Fruit fly (Drosophila melanogaster) whole organism, embryonic: ENCODE measurements around the gene nonA.
A peak's percentile ranks its signal among the peaks of the same experiment; 100 is the strongest.

Experiments
- Aef1 ChIP-seq: fragments of 200-800 bp; sonication (Bioruptor generic); IDR thresholded peaks from 3 replicates; pipeline ENCODE4 v1.3.6; 2022; ENCODE audit warnings: missing biosample characterization, missing genetic modification characterization
- CG10565 ChIP-seq: fragments of 200-800 bp; sonication (Bioruptor generic); optimal IDR thresholded peaks from 3 replicates; lab custom pipeline; 2016; ENCODE audit warnings: missing biosample characterization, mild to moderate bottlenecking, missing genetic modification characterization
- CG10979 ChIP-seq: fragments of 200-800 bp; sonication (Bioruptor generic); optimal IDR thresholded peaks from 2 replicates; lab custom pipeline; 2018; ENCODE audit warnings: missing biosample characterization, mild to moderate bottlenecking, missing genetic modification characterization, moderate library complexity
- CG11695 ChIP-seq: fragments of 200-800 bp; sonication (Bioruptor generic); IDR thresholded peaks from 3 replicates; pipeline ENCODE4 v1.3.6; 2022; ENCODE audit warnings: missing biosample characterization, missing genetic modification characterization
- CG12071 ChIP-seq: fragments of 200-800 bp; sonication (Bioruptor generic); optimal IDR thresholded peaks from 3 replicates; lab custom pipeline; 2018; ENCODE audit warnings: missing biosample characterization, mild to moderate bottlenecking, missing genetic modification characterization
- CG12299 ChIP-seq: fragments of 200-800 bp; sonication (Bioruptor generic); optimal IDR thresholded peaks from 2 replicates; lab custom pipeline; 2018; ENCODE audit warnings: missing biosample characterization, mild to moderate bottlenecking, missing genetic modification characterization
- CG15011 ChIP-seq: fragments of 200-800 bp; sonication (Bioruptor generic); optimal IDR thresholded peaks from 3 replicates; lab custom pipeline; 2018; ENCODE audit warnings: missing biosample characterization, mild to moderate bottlenecking, missing genetic modification characterization
- CG15073 ChIP-seq: fragments of 200-800 bp; sonication (Bioruptor generic); optimal IDR thresholded peaks from 2 replicates; lab custom pipeline; 2016; ENCODE audit warnings: missing biosample characterization, missing genetic modification characterization
- CG15479 ChIP-seq: fragments of 200-800 bp; sonication (Bioruptor generic); optimal IDR thresholded peaks from 3 replicates; lab custom pipeline; 2019; ENCODE audit warnings: missing biosample characterization, mild to moderate bottlenecking, missing genetic modification characterization, moderate library complexity
- CG15601 ChIP-seq: fragments of 200-800 bp; sonication (Bioruptor generic); optimal IDR thresholded peaks from 3 replicates; lab custom pipeline; 2019; ENCODE audit warnings: missing biosample characterization, mild to moderate bottlenecking, missing genetic modification characterization, moderate library complexity
- CG17328 ChIP-seq: fragments of 200-800 bp; sonication (Bioruptor generic); IDR thresholded peaks from 2 replicates; pipeline ENCODE4 v1.3.6; 2022; ENCODE audit warnings: missing biosample characterization, missing genetic modification characterization
- CG18764 ChIP-seq: fragments of 200-800 bp; sonication (Bioruptor generic); optimal IDR thresholded peaks from 3 replicates; lab custom pipeline; 2016; ENCODE audit warnings: missing biosample characterization, missing genetic modification characterization
- CG3407 ChIP-seq: fragments of 200-800 bp; sonication (Bioruptor generic); optimal IDR thresholded peaks from 2 replicates; lab custom pipeline; 2018; ENCODE audit warnings: missing biosample characterization, mild to moderate bottlenecking, missing genetic modification characterization
- CG4617 ChIP-seq: fragments of 200-800 bp; sonication (Bioruptor generic); optimal IDR thresholded peaks from 3 replicates; lab custom pipeline; 2016; ENCODE audit warnings: missing biosample characterization, missing genetic modification characterization, borderline replicate concordance
- CG7745 ChIP-seq: fragments of 200-800 bp; sonication (Bioruptor generic); optimal IDR thresholded peaks from 2 replicates; lab custom pipeline; 2018; ENCODE audit warnings: missing biosample characterization, mild to moderate bottlenecking, missing genetic modification characterization, moderate library complexity
- CG9609 ChIP-seq: fragments of 200-800 bp; sonication (Bioruptor generic); optimal IDR thresholded peaks from 3 replicates; lab custom pipeline; 2016; ENCODE audit warnings: missing biosample characterization, missing genetic modification characterization
- ERR ChIP-seq: fragments of 200-800 bp; sonication (Bioruptor generic); optimal IDR thresholded peaks from 2 replicates; lab custom pipeline; 2016; ENCODE audit warnings: missing biosample characterization, missing genetic modification characterization
- Fer2 ChIP-seq: fragments of 200-800 bp; sonication (Bioruptor generic); optimal IDR thresholded peaks from 2 replicates; lab custom pipeline; 2018; ENCODE audit warnings: missing biosample characterization, mild to moderate bottlenecking, missing genetic modification characterization, moderate library complexity
- Hr3 ChIP-seq: fragments of 200-800 bp; sonication (Bioruptor generic); optimal IDR thresholded peaks from 3 replicates; lab custom pipeline; 2016; ENCODE audit warnings: missing biosample characterization, missing genetic modification characterization
- Hr78 ChIP-seq, 2 experiments: fragments of 200-800 bp in 1 of 2; fragments of >200 bp in 1 of 2; sonication (Bioruptor generic) in 1 of 2; optimal IDR thresholded peaks; 2 replicates each; lab custom pipeline; 2017 to 2019; ENCODE audit warnings: missing biosample characterization in 2 of 2, missing genetic modification characterization in 2 of 2, mild to moderate bottlenecking in 1 of 2, moderate library complexity in 1 of 2
- Lim3 ChIP-seq: fragments of 200-800 bp; sonication (Bioruptor generic); IDR thresholded peaks from 2 replicates; pipeline ENCODE4 v1.3.6; 2022; ENCODE audit warnings: missing biosample characterization, missing genetic modification characterization
- Lpt ChIP-seq: fragments of >200 bp; optimal IDR thresholded peaks from 2 replicates; lab custom pipeline; 2018; ENCODE audit warnings: missing biosample characterization, missing genetic modification characterization
- Mad ChIP-seq: fragments of 200-800 bp; sonication (Bioruptor generic); optimal IDR thresholded peaks from 2 replicates; lab custom pipeline; 2016; ENCODE audit warnings: missing biosample characterization, missing genetic modification characterization
- PHDP ChIP-seq: fragments of 200-800 bp; sonication (Bioruptor generic); optimal IDR thresholded peaks from 3 replicates; lab custom pipeline; 2018; ENCODE audit warnings: missing biosample characterization, mild to moderate bottlenecking, missing genetic modification characterization, moderate library complexity
- Rx ChIP-seq: fragments of 200-800 bp; sonication (Bioruptor generic); IDR thresholded peaks from 2 replicates; pipeline ENCODE4 v1.3.6; 2022; ENCODE audit warnings: missing biosample characterization, missing genetic modification characterization
- Sin3A ChIP-seq: fragments of >200 bp; optimal IDR thresholded peaks from 2 replicates; lab custom pipeline; 2018
- Taf1 ChIP-seq: fragments of 200-800 bp; sonication (Bioruptor generic); IDR thresholded peaks from 2 replicates; pipeline ENCODE4 v1.3.6; 2022; ENCODE audit warnings: missing biosample characterization, missing genetic modification characterization
- Trl ChIP-seq, 3 experiments: fragments of >200 bp in 2 of 3; fragments of 200-800 bp in 1 of 3; sonication (Bioruptor generic) in 1 of 3; optimal IDR thresholded peaks; 2 replicates in 1 of 3; 3 replicates in 2 of 3; lab custom pipeline; 2016 to 2017; ENCODE audit warnings: missing biosample characterization in 1 of 3, missing genetic modification characterization in 1 of 3
- Usf ChIP-seq: fragments of 200-800 bp; sonication (Bioruptor generic); optimal IDR thresholded peaks from 2 replicates; lab custom pipeline; 2017; ENCODE audit warnings: missing genotype, missing biosample characterization, missing genetic modification characterization
- aop ChIP-seq: fragments of 200-800 bp; sonication (Bioruptor generic); IDR thresholded peaks from 2 replicates; pipeline ENCODE4 v1.3.6; 2022; ENCODE audit warnings: missing biosample characterization, missing genetic modification characterization
- ase ChIP-seq: fragments of 200-800 bp; sonication (Bioruptor generic); IDR thresholded peaks from 3 replicates; pipeline ENCODE4 v1.3.6; 2022; ENCODE audit warnings: missing biosample characterization, missing genetic modification characterization
- bbx ChIP-seq: fragments of 200-800 bp; sonication (Bioruptor generic); IDR thresholded peaks from 2 replicates; pipeline ENCODE4 v1.3.6; 2022; ENCODE audit warnings: missing biosample characterization, missing genetic modification characterization; ENCODE audit not compliant: partially characterized antibody
- br ChIP-seq: fragments of >200 bp; optimal IDR thresholded peaks from 2 replicates; lab custom pipeline; 2017
- chm ChIP-seq: fragments of 200-800 bp; sonication (Bioruptor generic); IDR thresholded peaks from 2 replicates; pipeline ENCODE4 v1.3.6; 2022; ENCODE audit warnings: missing biosample characterization, missing genetic modification characterization
- cwo ChIP-seq: fragments of 200-800 bp; sonication (Bioruptor generic); optimal IDR thresholded peaks from 3 replicates; lab custom pipeline; 2017; ENCODE audit warnings: missing biosample characterization, missing genetic modification characterization, mild to moderate bottlenecking, moderate library complexity, missing genetic modification reagents
- danr ChIP-seq: fragments of 200-800 bp; sonication (Bioruptor generic); IDR thresholded peaks from 2 replicates; pipeline ENCODE4 v1.3.6; 2022; ENCODE audit warnings: missing biosample characterization, missing genetic modification characterization
- dm ChIP-seq: fragments of 200-800 bp; sonication (Bioruptor generic); optimal IDR thresholded peaks from 3 replicates; lab custom pipeline; 2016; ENCODE audit warnings: missing biosample characterization, missing genetic modification characterization
- en ChIP-seq: fragments of 200-800 bp; sonication (Bioruptor generic); optimal IDR thresholded peaks from 2 replicates; lab custom pipeline; 2016; ENCODE audit warnings: missing biosample characterization, missing genetic modification characterization
- eve ChIP-seq, 2 experiments: fragments of >200 bp; optimal IDR thresholded peaks; 2 replicates each; lab custom pipeline; 2017; ENCODE audit warnings: missing biosample characterization in 2 of 2, missing genetic modification characterization in 2 of 2
- exex ChIP-seq: fragments of 200-800 bp; sonication (Bioruptor generic); optimal IDR thresholded peaks from 4 replicates; lab custom pipeline; 2018; ENCODE audit warnings: missing biosample characterization, mild to moderate bottlenecking, missing genetic modification characterization, moderate library complexity
- grau ChIP-seq: fragments of 200-800 bp; optimal IDR thresholded peaks from 3 replicates; lab custom pipeline; 2019; ENCODE audit warnings: missing biosample characterization, mild to moderate bottlenecking, missing genetic modification characterization, moderate library complexity
- gro ChIP-seq: fragments of 200-800 bp; sonication (Bioruptor generic); optimal IDR thresholded peaks from 2 replicates; lab custom pipeline; 2016; ENCODE audit warnings: missing biosample characterization, missing genetic modification characterization
- gsb-n ChIP-seq: fragments of 200-800 bp; sonication (Bioruptor generic); optimal IDR thresholded peaks from 3 replicates; lab custom pipeline; 2018; ENCODE audit warnings: missing biosample characterization, mild to moderate bottlenecking, missing genetic modification characterization
- hbn ChIP-seq: fragments of 200-800 bp; sonication (Bioruptor generic); IDR thresholded peaks from 2 replicates; pipeline ENCODE4 v1.3.6; 2022; ENCODE audit warnings: missing biosample characterization, missing genetic modification characterization; ENCODE audit not compliant: partially characterized antibody
- lbe ChIP-seq: fragments of 200-800 bp; sonication (Bioruptor generic); optimal IDR thresholded peaks from 2 replicates; lab custom pipeline; 2016; ENCODE audit warnings: missing biosample characterization, mild to moderate bottlenecking, missing genetic modification characterization
- mld ChIP-seq: fragments of 200-800 bp; sonication (Bioruptor generic); IDR thresholded peaks from 3 replicates; pipeline ENCODE4 v1.3.6; 2022; ENCODE audit warnings: missing biosample characterization, missing genetic modification characterization; ENCODE audit not compliant: partially characterized antibody
- nerfin-2 ChIP-seq: fragments of 200-800 bp; sonication (Bioruptor generic); IDR thresholded peaks from 2 replicates; pipeline ENCODE4 v1.3.6; 2022; ENCODE audit warnings: missing biosample characterization, missing genetic modification characterization; ENCODE audit not compliant: partially characterized antibody
- org-1 ChIP-seq: fragments of 200-800 bp; sonication (Bioruptor generic); optimal IDR thresholded peaks from 2 replicates; lab custom pipeline; 2017; ENCODE audit warnings: missing biosample characterization, missing genetic modification characterization
- peb ChIP-seq: fragments of 200-800 bp; sonication (Bioruptor generic); IDR thresholded peaks from 2 replicates; pipeline ENCODE4 v1.3.6; 2022; ENCODE audit warnings: missing biosample characterization, missing genetic modification characterization
- pnt ChIP-seq: fragments of 200-800 bp; sonication (Bioruptor generic); optimal IDR thresholded peaks from 3 replicates; lab custom pipeline; 2016; ENCODE audit warnings: missing biosample characterization, missing genetic modification characterization
- sens ChIP-seq: fragments of 200-800 bp; sonication (Bioruptor generic); peaks from one replicate; lab custom pipeline; 2016; ENCODE audit warnings: missing biosample characterization, missing genetic modification characterization
- usp ChIP-seq: fragments of >200 bp; optimal IDR thresholded peaks from 2 replicates; lab custom pipeline; 2017; ENCODE audit warnings: missing biosample characterization, missing genetic modification characterization

Gene nonA

DNA sequence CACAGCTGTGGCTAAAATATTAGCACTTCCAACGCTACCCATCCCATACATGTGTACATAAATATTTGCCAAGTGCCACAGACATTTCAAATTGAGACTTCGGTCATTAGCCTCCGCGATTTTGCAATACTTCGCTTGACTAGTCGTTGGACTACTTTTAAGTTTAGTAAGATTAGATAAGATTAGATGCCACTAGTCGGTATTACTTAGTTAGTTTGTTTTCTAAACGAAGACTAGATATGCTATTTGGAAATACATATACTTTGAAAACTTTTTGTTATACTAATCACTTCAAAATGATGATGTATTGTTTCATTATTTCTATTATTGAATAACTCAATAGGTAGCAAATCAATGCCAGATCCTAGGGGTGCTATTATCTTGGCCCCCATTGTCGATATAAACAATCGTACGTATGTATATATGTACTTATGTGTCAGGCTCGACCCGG is 24.6 kb downstream of the nonA start (continued):
- no peak for TF ChIP-seq en
- no peak for TF ChIP-seq danr (GFP tag; lab: Robert Waterston, UW)
- peak; percentile 52 for TF ChIP-seq grau (tag; lab: Kevin White, UChicago)
- no peak for TF ChIP-seq nerfin-2 (GFP tag; lab: Robert Waterston, UW)
- TF ChIP-seq Hr3 (GFP tag; lab: Kevin White, UChicago): peak; percentile 23
- peak; percentile 45 for TF ChIP-seq gro (GFP tag; lab: Kevin White, UChicago)
- TF ChIP-seq CG15073 (GFP tag; lab: Kevin White, UChicago): no peak
- no peak for TF ChIP-seq eve (GFP tag; optimal IDR thresholded peaks at IDR 0.05; lab: Kevin White, UChicago)
- TF ChIP-seq cwo (GFP tag; lab: Kevin White, UChicago): peak; percentile 56
- peak; percentile 45 for TF ChIP-seq CG15011 (GFP tag; lab: Kevin White, UChicago)
- TF ChIP-seq ase: no peak
- no peak for TF ChIP-seq CG17328 (GFP tag; lab: Robert Waterston, UW)
- peak; percentile 47 for TF ChIP-seq org-1
- no peak for TF ChIP-seq CG9609
- TF ChIP-seq gsb-n (tag; lab: Kevin White, UChicago): no peak
- no peak for TF ChIP-seq CG15601 (tag; lab: Kevin White, UChicago)
- no peak for TF ChIP-seq Trl (optimal IDR thresholded peaks at IDR 0.05; lab: Kevin White, UChicago)
- TF ChIP-seq Trl (GFP tag; optimal IDR thresholded peaks at IDR 0.05; lab: Kevin White, UChicago): peak; percentile 11
- TF ChIP-seq hbn (GFP tag; lab: Robert Waterston, UW): no peak
- TF ChIP-seq CG4617: no peak
- no peak for TF ChIP-seq lbe (GFP tag; lab: Kevin White, UChicago)
- TF ChIP-seq CG12071: no peak
- no peak for TF ChIP-seq Lpt (GFP tag; lab: Kevin White, UChicago)
- no peak for TF ChIP-seq CG3407 (GFP tag; lab: Kevin White, UChicago)
- peak in 1 of 2 experiments; percentile 5 for TF ChIP-seq Hr78 (GFP tag; optimal IDR thresholded peaks at IDR 0.05; lab: Kevin White, UChicago)
- TF ChIP-seq CG12299 (tag; lab: Kevin White, UChicago): no peak
- no peak for TF ChIP-seq bbx (GFP tag; lab: Robert Waterston, UW)
- TF ChIP-seq CG11695 (GFP tag; lab: Robert Waterston, UW): 0 out of 3 replicates have a peak, but pooled peaks have one; percentile 31
- TF ChIP-seq aop: no peak
- TF ChIP-seq Fer2 (tag; lab: Kevin White, UChicago): no peak
- TF ChIP-seq usp (GFP tag; lab: Kevin White, UChicago): no peak
- TF ChIP-seq br (lab: Kevin White, UChicago): no peak
- no peak for TF ChIP-seq Taf1 (GFP tag; lab: Robert Waterston, UW)
- TF ChIP-seq dm (GFP tag; lab: Kevin White, UChicago): peak; percentile 3
- TF ChIP-seq PHDP (tag; lab: Kevin White, UChicago): peak; percentile 24
- TF ChIP-seq Lim3 (GFP tag; lab: Robert Waterston, UW): no peak
- no peak for TF ChIP-seq Mad (GFP tag; lab: Kevin White, UChicago)
- no peak for TF ChIP-seq Aef1
- no peak for TF ChIP-seq Rx
- TF ChIP-seq mld (GFP tag; lab: Robert Waterston, UW): no peak
- TF ChIP-seq sens (GFP tag; lab: Kevin White, UChicago): peak; percentile 71
- TF ChIP-seq chm: no peak
- TF ChIP-seq CG10979 (tag; lab: Kevin White, UChicago): peak; percentile 5
- no peak for TF ChIP-seq ERR (GFP tag; lab: Kevin White, UChicago)
- no peak for TF ChIP-seq pnt (GFP tag; lab: Kevin White, UChicago)
- no peak for TF ChIP-seq CG7745 (tag; lab: Kevin White, UChicago)
- no peak for TF ChIP-seq CG15479 (GFP tag; lab: Kevin White, UChicago)
- TF ChIP-seq peb (GFP tag; lab: Robert Waterston, UW): no peak
- TF ChIP-seq exex: peak; percentile 54
- TF ChIP-seq CG10565 (GFP tag; lab: Kevin White, UChicago): no peak
- no peak for TF ChIP-seq Sin3A
- no peak for TF ChIP-seq CG18764
- no peak for TF ChIP-seq Usf
